Worm (Caenorhabditis elegans): ENCODE measurements around the gene mxl-3.

Gene mxl-3

ce11 chrX:13350804-13351747 lies at the start of gene mxl-3 (continued):
- TF ChIP-seq B0019.2 (GFP tag; conservative IDR thresholded peaks at IDR 0.05) (no peak), lag-1 (GFP tag; IDR thresholded peaks at IDR 0.05) (no peak), Y79H2A.3 (GFP tag; conservative IDR thresholded peaks at IDR 0.05) (no peak), dox-1 (GFP tag; IDR thresholded peaks at IDR 0.05) (no peak), mel-28 (tag; optimal IDR thresholded peaks at IDR 0.05; ENCODE audit: borderline replicate concordance) (no peak), B0261.1 (tag; optimal IDR thresholded peaks at IDR 0.05) (no peak), lsl-1 (GFP tag; optimal IDR thresholded peaks at IDR 0.05) (no peak), lir-1 (GFP tag; conservative IDR thresholded peaks at IDR 0.05) (no peak), ama-1 (optimal IDR thresholded peaks at IDR 0.05) (peak; percentile 49), ama-1 (GFP tag; optimal IDR thresholded peaks at IDR 0.05) (no peak), let-607 (tag; optimal IDR thresholded peaks at IDR 0.05) (peak in 1 of 2 experiments; percentile 21), D2030.7 (GFP tag; IDR thresholded peaks at IDR 0.05) (no peak), madf-10 (tag; optimal IDR thresholded peaks at IDR 0.05) (no peak), C17E4.6 (GFP tag; IDR thresholded peaks at IDR 0.05) (no peak)

- TF ChIP-seq rpc-1 (optimal IDR thresholded peaks at IDR 0.05) = no peak
- no peak for TF ChIP-seq rpc-1 (tag; optimal IDR thresholded peaks at IDR 0.05)
- TF ChIP-seq lin-35 (GFP tag; optimal IDR thresholded peaks at IDR 0.05) = no peak
- no peak for TF ChIP-seq ztf-3 (GFP tag; optimal IDR thresholded peaks at IDR 0.05)
- TF ChIP-seq ztf-28 (GFP tag; IDR thresholded peaks at IDR 0.05) = no peak
- no peak for TF ChIP-seq hrde-1 (tag; optimal IDR thresholded peaks at IDR 0.05; ENCODE audit: borderline replicate concordance)
- TF ChIP-seq ets-4 (GFP tag; optimal IDR thresholded peaks at IDR 0.05) = no peak
- no peak for TF ChIP-seq ztf-22 (GFP tag; optimal IDR thresholded peaks at IDR 0.05)
- no peak for TF ChIP-seq lsy-27 (tag; optimal IDR thresholded peaks at IDR 0.05; ENCODE audit: borderline replicate concordance, insufficient read depth)
- TF ChIP-seq somi-1 (GFP tag; optimal IDR thresholded peaks at IDR 0.05) = no peak
- no peak for TF ChIP-seq mcd-1 (GFP tag; IDR thresholded peaks at IDR 0.05)
- no peak for TF ChIP-seq ceh-91 (GFP tag; IDR thresholded peaks at IDR 0.05)
- TF ChIP-seq F57A8.1 (GFP tag; optimal IDR thresholded peaks at IDR 0.05) = no peak
Measured at ce11 chrX:13399221-13399620, 48.6 kb upstream of the mxl-3 start, which contains the start of gene F02C12.2. TSS of gene F02C12.2 (minus strand) at chrX:13399321.

- peak; percentile 7 for TF ChIP-seq B0261.1 (tag; optimal IDR thresholded peaks at IDR 0.05)
- TF ChIP-seq attf-3 (GFP tag; conservative IDR thresholded peaks at IDR 0.05) = peak; percentile 99
- no peak for TF ChIP-seq egrh-3 (GFP tag; IDR thresholded peaks at IDR 0.05)
- no peak for TF ChIP-seq snpc-4 (GFP tag; optimal IDR thresholded peaks at IDR 0.05)
- TF ChIP-seq snpc-4 (tag; optimal IDR thresholded peaks at IDR 0.05) = peak in 1 of 4 experiments; percentile 1
- 0 out of 2 replicates have a peak, but pooled peaks have one; percentile 6 for TF ChIP-seq rcor-1 (GFP tag; IDR thresholded peaks at IDR 0.05)
- TF ChIP-seq B0035.1 (tag; optimal IDR thresholded peaks at IDR 0.05) = no peak
- TF ChIP-seq egl-44 (GFP tag; IDR thresholded peaks at IDR 0.05) = no peak
- peak; percentile 50; the same call in 1 of the 2 replicates for TF ChIP-seq mcd-1 (GFP tag; IDR thresholded peaks at IDR 0.05)
- TF ChIP-seq ama-1 (optimal IDR thresholded peaks at IDR 0.05) = no peak
- no peak for TF ChIP-seq ama-1 (GFP tag; optimal IDR thresholded peaks at IDR 0.05)
- TF ChIP-seq athp-1 (tag; optimal IDR thresholded peaks at IDR 0.05) = no peak
- peak; percentile 80 for TF ChIP-seq lin-40 (tag; optimal IDR thresholded peaks at IDR 0.05)
- TF ChIP-seq hmg-1.2 (GFP tag; IDR thresholded peaks at IDR 0.05) = peak; percentile 98
- no peak for TF ChIP-seq somi-1 (GFP tag; optimal IDR thresholded peaks at IDR 0.05)
- TF ChIP-seq dox-1 (GFP tag; IDR thresholded peaks at IDR 0.05) = no peak
- TF ChIP-seq unc-62 (GFP tag; optimal IDR thresholded peaks at IDR 0.05) = no peak
- TF ChIP-seq let-607 (tag; optimal IDR thresholded peaks at IDR 0.05) = peak in 1 of 2 experiments; percentile 23
- TF ChIP-seq egl-18 (GFP tag; IDR thresholded peaks at IDR 0.05) = no peak
- TF ChIP-seq ZK185.1 (tag; optimal IDR thresholded peaks at IDR 0.05; ENCODE audit: poor library complexity, severe bottlenecking) = peak; percentile 30
- no peak for TF ChIP-seq ztf-18 (tag; optimal IDR thresholded peaks at IDR 0.05)
- TF ChIP-seq D2030.7 (GFP tag; IDR thresholded peaks at IDR 0.05) = no peak
- no peak for TF ChIP-seq Y53F4B.3 (GFP tag; IDR thresholded peaks at IDR 0.05)
- no peak for TF ChIP-seq B0336.3 (GFP tag; IDR thresholded peaks at IDR 0.05)
Measured at ce11 chrX:13396550-13397023, 46.0 kb upstream of the mxl-3 start, which contains the start of gene F02C12.3. TSS of gene F02C12.3 (plus strand) at chrX:13396973.

Data from whole organism, young adult.